Fruit fly (Drosophila melanogaster) whole organism, pupa: ENCODE measurements around the gene CG32071.

Source experiments
- CG10348 ChIP-seq: fragments of 200-800 bp; sonication (Bioruptor generic); IDR thresholded peaks from 2 replicates; pipeline ENCODE4 v1.3.6; 2022; ENCODE audit warnings: missing biosample characterization, missing genetic modification characterization
- CG12605 ChIP-seq: fragments of 200-800 bp; sonication (Bioruptor generic); IDR thresholded peaks from 2 replicates; pipeline ENCODE4 v1.3.6; 2022; ENCODE audit warnings: missing biosample characterization, missing genetic modification characterization
- CG13204 ChIP-seq: fragments of 200-800 bp; sonication (Bioruptor generic); optimal IDR thresholded peaks from 2 replicates; lab custom pipeline; 2018; ENCODE audit warnings: missing biosample characterization, mild to moderate bottlenecking, missing genetic modification characterization, moderate library complexity
- CG14655 ChIP-seq: fragments of 200-800 bp; sonication (Bioruptor generic); optimal IDR thresholded peaks from 3 replicates; lab custom pipeline; 2017; ENCODE audit warnings: mild to moderate bottlenecking, missing biosample characterization, missing genetic modification reagents, missing genetic modification characterization
- CG15710 ChIP-seq: fragments of 200-800 bp; sonication (Bioruptor generic); optimal IDR thresholded peaks from 2 replicates; lab custom pipeline; 2018; ENCODE audit warnings: missing biosample characterization, mild to moderate bottlenecking, missing genetic modification characterization, moderate library complexity
- CG17806 ChIP-seq: fragments of 200-800 bp; sonication (Bioruptor generic); optimal IDR thresholded peaks from 2 replicates; lab custom pipeline; 2018; ENCODE audit warnings: missing biosample characterization, mild to moderate bottlenecking, missing genetic modification characterization, moderate library complexity
- CG32121 ChIP-seq: fragments of 200-800 bp; sonication (Bioruptor generic); IDR thresholded peaks from 2 replicates; pipeline ENCODE4 v1.3.6; 2022; ENCODE audit warnings: missing biosample characterization, missing genetic modification characterization
- CG34367 ChIP-seq: fragments of 200-800 bp; sonication (Bioruptor generic); optimal IDR thresholded peaks from 2 replicates; lab custom pipeline; 2018; ENCODE audit warnings: missing biosample characterization, mild to moderate bottlenecking, missing genetic modification characterization
- CG4496 ChIP-seq: fragments of 200-800 bp; sonication (Bioruptor generic); IDR thresholded peaks from 3 replicates; pipeline ENCODE4 v1.3.6; 2022; ENCODE audit warnings: missing biosample characterization, missing genetic modification characterization
- CG8159 ChIP-seq: fragments of 200-800 bp; sonication (Bioruptor generic); optimal IDR thresholded peaks from 3 replicates; lab custom pipeline; 2018; ENCODE audit warnings: missing biosample characterization, mild to moderate bottlenecking, missing genetic modification characterization, moderate library complexity
- CG8301 ChIP-seq: fragments of 200-800 bp; sonication (Bioruptor generic); optimal IDR thresholded peaks from 2 replicates; lab custom pipeline; 2018; ENCODE audit warnings: missing biosample characterization, mild to moderate bottlenecking, missing genetic modification characterization
- CG9948 ChIP-seq: fragments of 200-800 bp; sonication (Bioruptor generic); optimal IDR thresholded peaks from 2 replicates; lab custom pipeline; 2018; ENCODE audit warnings: missing biosample characterization, mild to moderate bottlenecking, missing genetic modification characterization, moderate library complexity
- D1 ChIP-seq: fragments of 200-800 bp; sonication (Bioruptor generic); optimal IDR thresholded peaks from 2 replicates; lab custom pipeline; 2018; ENCODE audit warnings: missing biosample characterization, mild to moderate bottlenecking, missing genetic modification characterization, moderate library complexity
- EcR ChIP-seq: fragments of 200-800 bp; sonication (Bioruptor generic); optimal IDR thresholded peaks from 3 replicates; lab custom pipeline; 2019; ENCODE audit warnings: missing biosample characterization, missing genetic modification characterization, mild to moderate bottlenecking, moderate library complexity, missing genetic modification reagents
- Ets98B ChIP-seq: fragments of 200-800 bp; sonication (Bioruptor generic); IDR thresholded peaks from 2 replicates; pipeline ENCODE4 v1.3.6; 2022; ENCODE audit warnings: missing biosample characterization, missing genetic modification characterization
- Pif1A ChIP-seq: fragments of 200-800 bp; sonication (Bioruptor generic); optimal IDR thresholded peaks from 3 replicates; lab custom pipeline; 2016; ENCODE audit warnings: missing biosample characterization, missing genetic modification characterization
- Pif1B ChIP-seq: fragments of 200-800 bp; sonication (Bioruptor generic); optimal IDR thresholded peaks from 3 replicates; lab custom pipeline; 2016; ENCODE audit warnings: missing biosample characterization, missing genetic modification characterization
- Snoo ChIP-seq: fragments of 200-800 bp; sonication (Bioruptor generic); optimal IDR thresholded peaks from 3 replicates; lab custom pipeline; 2017; ENCODE audit warnings: missing biosample characterization, mild to moderate bottlenecking, missing genetic modification characterization, inconsistent platforms
- fd96Ca ChIP-seq: fragments of 200-800 bp; sonication (Bioruptor generic); IDR thresholded peaks from 3 replicates; pipeline ENCODE4 v1.3.6; 2022; ENCODE audit warnings: missing biosample characterization, missing genetic modification characterization
- gl ChIP-seq: fragments of 200-800 bp; sonication (Bioruptor generic); optimal IDR thresholded peaks from 2 replicates; lab custom pipeline; 2018; ENCODE audit warnings: missing biosample characterization, mild to moderate bottlenecking, missing genetic modification characterization
- rn ChIP-seq: fragments of 200-800 bp; sonication (Bioruptor generic); IDR thresholded peaks from 2 replicates; pipeline ENCODE4 v1.3.6; 2022; ENCODE audit warnings: missing biosample characterization, missing genetic modification characterization

Gene CG32071

dm6 chr3L:11071057-11071456, 32.6 kb downstream of the CG32071 start:
- TF ChIP-seq gl (tag; lab: Kevin White, UChicago) (no peak), CG14655 (GFP tag; lab: Kevin White, UChicago) (no peak), CG13204 (GFP tag; lab: Kevin White, UChicago) (no peak), Ets98B (GFP tag; lab: Robert Waterston, UW) (no peak), Pif1A (GFP tag; lab: Kevin White, UChicago) (no peak)
- TF ChIP-seq, all 21 proteins: peak for 0

- TF ChIP-seq Ets98B (GFP tag; lab: Robert Waterston, UW) (peak; percentile 53; the same call in 1 of the 2 replicates), CG13204 (GFP tag; lab: Kevin White, UChicago) (no peak), CG15710 (tag; lab: Kevin White, UChicago) (no peak), CG32121 (GFP tag; lab: Robert Waterston, UW) (peak; percentile 54), fd96Ca (GFP tag; lab: Robert Waterston, UW) (peak; percentile 48; the same call in 2 of the 3 replicates)
These were observed 33.3 kb downstream of the CG32071 start, which contains the start of gene Mocs1 for dm6 chr3L:11070372-11070854. Mocs1 (plus strand) TSS chr3L:11070526.

dm6 chr3L:11069764-11070163, 33.9 kb downstream of the CG32071 start, which contains the start of gene CG6310:
CG6310 (minus strand) TSS chr3L:11069864.
- TF ChIP-seq CG8159 (tag; lab: Kevin White, UChicago) (no peak), D1 (tag; lab: Kevin White, UChicago) (no peak), CG8301 (no peak), CG32121 (GFP tag; lab: Robert Waterston, UW) (no peak), Snoo (no peak), CG9948 (tag; lab: Kevin White, UChicago) (no peak), CG10348 (GFP tag; lab: Robert Waterston, UW) (no peak)

- peak; percentile 16; the same call in 1 of the 2 replicates for TF ChIP-seq CG32121 (GFP tag; lab: Robert Waterston, UW)
- TF ChIP-seq CG34367 (tag; lab: Kevin White, UChicago): no peak
These were observed 37.8 kb downstream of the CG32071 start for dm6 chr3L:11065850-11066249.

dm6 chr3L:11064689-11065088, 39.0 kb downstream of the CG32071 start, which contains the start of the genes CG32075, CG45101 and SuUR:
CG32075 (minus strand) TSS chr3L:11064941.
CG45101 (plus strand) TSS chr3L:11064991.
SuUR (plus strand) TSS chr3L:11064991.
- no peak for TF ChIP-seq CG12605
- no peak for TF ChIP-seq D1 (tag; lab: Kevin White, UChicago)
- no peak for TF ChIP-seq CG13204 (GFP tag; lab: Kevin White, UChicago)
- peak; percentile 76 for TF ChIP-seq Snoo
- peak; percentile 52 for TF ChIP-seq CG8159 (tag; lab: Kevin White, UChicago)
- no peak for TF ChIP-seq EcR
- TF ChIP-seq CG14655 (GFP tag; lab: Kevin White, UChicago): no peak
- TF ChIP-seq CG9948 (tag; lab: Kevin White, UChicago): peak; percentile 74
- TF ChIP-seq Ets98B (GFP tag; lab: Robert Waterston, UW): peak; percentile 77
- peak; percentile 52; the same call in 2 of the 3 replicates for TF ChIP-seq fd96Ca (GFP tag; lab: Robert Waterston, UW)
- TF ChIP-seq CG10348 (GFP tag; lab: Robert Waterston, UW): no peak
- peak; percentile 71 for TF ChIP-seq Pif1B (GFP tag; lab: Kevin White, UChicago)
- TF ChIP-seq gl (tag; lab: Kevin White, UChicago): no peak
- peak; percentile 78 for TF ChIP-seq Pif1A (GFP tag; lab: Kevin White, UChicago)
- peak; percentile 83 for TF ChIP-seq CG4496 (GFP tag; lab: Robert Waterston, UW)
- peak; percentile 75 for TF ChIP-seq CG17806
- TF ChIP-seq rn: peak; percentile 69
- peak; percentile 78 for TF ChIP-seq CG15710 (tag; lab: Kevin White, UChicago)
- peak; percentile 56 for TF ChIP-seq CG34367 (tag; lab: Kevin White, UChicago)
- peak; percentile 86 for TF ChIP-seq CG32121 (GFP tag; lab: Robert Waterston, UW)
- peak; percentile 70 for TF ChIP-seq CG8301

- no peak for TF ChIP-seq CG32121 (GFP tag; lab: Robert Waterston, UW)
- TF ChIP-seq rn: no peak
- no peak for TF ChIP-seq Ets98B (GFP tag; lab: Robert Waterston, UW)
- no peak for TF ChIP-seq CG4496 (GFP tag; lab: Robert Waterston, UW)
- no peak for TF ChIP-seq fd96Ca (GFP tag; lab: Robert Waterston, UW)
- no peak for TF ChIP-seq Snoo
- no peak for TF ChIP-seq CG34367 (tag; lab: Kevin White, UChicago)
- TF ChIP-seq CG8301: no peak
- TF ChIP-seq, all 21 proteins: peak for 0
These were observed 41.2 kb downstream of the CG32071 start, which contains the start of gene CG32069 for dm6 chr3L:11062441-11062840. CG32069 (minus strand) TSS chr3L:11062614.

dm6 chr3L:11061200-11061599, 42.5 kb downstream of the CG32071 start, which contains the start of the genes CG6321 and Blos2:
CG6321 (minus strand) TSS chr3L:11061224.
Blos2 (plus strand) TSS chr3L:11061571.
- TF ChIP-seq CG4496 (GFP tag; lab: Robert Waterston, UW) (peak; percentile 70; the same call in 2 of the 3 replicates), CG32121 (GFP tag; lab: Robert Waterston, UW) (peak; percentile 69), EcR (no peak), CG13204 (GFP tag; lab: Kevin White, UChicago) (no peak), CG14655 (GFP tag; lab: Kevin White, UChicago) (peak; percentile 74), fd96Ca (GFP tag; lab: Robert Waterston, UW) (no peak), Pif1B (GFP tag; lab: Kevin White, UChicago) (peak; percentile 69), Ets98B (GFP tag; lab: Robert Waterston, UW) (peak; percentile 73), D1 (tag; lab: Kevin White, UChicago) (no peak), Snoo (peak; percentile 58), CG12605 (peak; percentile 76), rn (no peak), Pif1A (GFP tag; lab: Kevin White, UChicago) (peak; percentile 69), CG8159 (tag; lab: Kevin White, UChicago) (peak; percentile 77), gl (tag; lab: Kevin White, UChicago) (peak; percentile 0), CG9948 (tag; lab: Kevin White, UChicago) (peak; percentile 72), CG34367 (tag; lab: Kevin White, UChicago) (peak; percentile 66), CG17806 (peak; percentile 75), CG15710 (tag; lab: Kevin White, UChicago) (peak; percentile 70), CG8301 (peak; percentile 77), CG10348 (GFP tag; lab: Robert Waterston, UW) (no peak)
